Fruit fly (Drosophila melanogaster): ENCODE measurements around the gene beta-Spec.

The beta-Spec gene

DNA sequence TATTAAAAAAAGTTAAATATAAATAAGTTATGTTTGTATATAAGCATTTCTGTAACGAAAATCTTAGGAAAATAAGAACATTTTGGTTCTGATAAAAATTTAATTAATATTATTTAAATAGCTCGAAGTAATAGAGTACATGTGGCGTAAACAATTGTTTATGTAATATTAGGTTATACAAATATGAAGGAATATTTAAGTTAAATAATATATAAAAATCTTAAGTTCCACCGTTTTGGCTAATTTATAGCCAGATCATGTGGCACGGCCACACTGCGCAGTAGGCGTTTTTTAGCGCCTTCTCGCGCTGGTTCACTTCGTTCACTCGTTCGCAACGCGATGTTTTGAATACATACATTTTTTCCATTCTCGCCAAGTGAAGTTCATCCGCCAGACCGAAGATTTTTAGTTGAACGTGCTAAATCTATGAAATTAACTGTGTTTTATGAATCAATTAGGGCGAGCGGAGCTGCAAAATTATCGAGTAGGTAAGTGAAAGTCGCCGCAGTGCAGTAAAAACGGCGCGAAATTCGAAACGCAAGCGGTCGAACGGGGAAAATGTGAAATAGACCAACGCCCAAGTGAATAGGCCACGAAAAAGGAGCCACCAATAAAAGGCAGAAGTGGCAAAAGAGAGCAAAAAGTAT lies at the start of gene beta-Spec:
Gene beta-Spec (plus strand): TSS at position 323 of the 647 bp plus-strand sequence.
- no peak for TF ChIP-seq spab (GFP tag; optimal IDR thresholded peaks at IDR 0.05)
- no peak for TF ChIP-seq CG8319 (GFP tag; optimal IDR thresholded peaks at IDR 0.05)
- no peak for TF ChIP-seq Hr39 (GFP tag; optimal IDR thresholded peaks at IDR 0.05)
- TF ChIP-seq CG3919 (GFP tag; optimal IDR thresholded peaks at IDR 0.05) = no peak
- no peak for TF ChIP-seq CG11902 (GFP tag; optimal IDR thresholded peaks at IDR 0.05)
- TF ChIP-seq fd59A (GFP tag; optimal IDR thresholded peaks at IDR 0.05) = no peak
- TF ChIP-seq OdsH (GFP tag; optimal IDR thresholded peaks at IDR 0.05) = no peak
- no peak for TF ChIP-seq dsx (GFP tag; optimal IDR thresholded peaks at IDR 0.05; ENCODE audit: poor library complexity, severe bottlenecking)
- no peak for TF ChIP-seq Eip93F (GFP tag; optimal IDR thresholded peaks at IDR 0.05)
- TF ChIP-seq CG10669 (GFP tag; optimal IDR thresholded peaks at IDR 0.05) = no peak
- no peak for TF ChIP-seq acj6 (GFP tag; optimal IDR thresholded peaks at IDR 0.05)
- TF ChIP-seq CG16779 (tag; optimal IDR thresholded peaks at IDR 0.05) = no peak
- peak; percentile 70 for TF ChIP-seq svp (GFP tag)
- peak; percentile 35 for TF ChIP-seq CG6854 (GFP tag; optimal IDR thresholded peaks at IDR 0.05)
- no peak for TF ChIP-seq fd85E (GFP tag; optimal IDR thresholded peaks at IDR 0.05)
- TF ChIP-seq CG6276 (GFP tag; optimal IDR thresholded peaks at IDR 0.05) = no peak

dm6 chrX:17611455-17611854 lies 45.7 kb upstream of the beta-Spec start:
- TF ChIP-seq CG16779 (tag; optimal IDR thresholded peaks at IDR 0.05) (no peak), CG15336 (GFP tag; IDR thresholded peaks at IDR 0.05) (no peak), ss (GFP tag; optimal IDR thresholded peaks at IDR 0.05) (no peak), Sox102F (GFP tag; optimal IDR thresholded peaks at IDR 0.05) (no peak), fd59A (GFP tag; optimal IDR thresholded peaks at IDR 0.05) (no peak), CG32006 (GFP tag; optimal IDR thresholded peaks at IDR 0.05) (no peak), CG3919 (GFP tag; optimal IDR thresholded peaks at IDR 0.05) (no peak), Hr39 (GFP tag; optimal IDR thresholded peaks at IDR 0.05) (no peak), esn (GFP tag; optimal IDR thresholded peaks at IDR 0.05) (no peak), OdsH (GFP tag; optimal IDR thresholded peaks at IDR 0.05) (no peak)

dm6 chrX:17622187-17622586 lies 35.0 kb upstream of the beta-Spec start:
- TF ChIP-seq CG6163 (GFP tag; IDR thresholded peaks at IDR 0.05) (no peak), CG16779 (tag; optimal IDR thresholded peaks at IDR 0.05) (no peak)

dm6 chrX:17624223-17624982 lies 32.8 kb upstream of the beta-Spec start:
- no peak for TF ChIP-seq CG34406 (GFP tag; optimal IDR thresholded peaks at IDR 0.05)
- no peak for TF ChIP-seq Sox15 (GFP tag; optimal IDR thresholded peaks at IDR 0.05)
- TF ChIP-seq svp (GFP tag) = no peak
- peak; percentile 7 for TF ChIP-seq CG32006 (GFP tag; optimal IDR thresholded peaks at IDR 0.05)
- TF ChIP-seq Eip78C (GFP tag) = peak; percentile 61
- TF ChIP-seq CG11294 (GFP tag; IDR thresholded peaks at IDR 0.05) = 0 out of 2 replicates have a peak, but pooled peaks have one; percentile 23
- no peak for TF ChIP-seq CG4318 (GFP tag; optimal IDR thresholded peaks at IDR 0.05)
- TF ChIP-seq eg (GFP tag; IDR thresholded peaks at IDR 0.05) = 0 out of 3 replicates have a peak, but pooled peaks have one; percentile 7
- peak; percentile 93 for TF ChIP-seq vri (GFP tag; optimal IDR thresholded peaks at IDR 0.05)
- no peak for TF ChIP-seq Sox14 (GFP tag; optimal IDR thresholded peaks at IDR 0.05)

DNA sequence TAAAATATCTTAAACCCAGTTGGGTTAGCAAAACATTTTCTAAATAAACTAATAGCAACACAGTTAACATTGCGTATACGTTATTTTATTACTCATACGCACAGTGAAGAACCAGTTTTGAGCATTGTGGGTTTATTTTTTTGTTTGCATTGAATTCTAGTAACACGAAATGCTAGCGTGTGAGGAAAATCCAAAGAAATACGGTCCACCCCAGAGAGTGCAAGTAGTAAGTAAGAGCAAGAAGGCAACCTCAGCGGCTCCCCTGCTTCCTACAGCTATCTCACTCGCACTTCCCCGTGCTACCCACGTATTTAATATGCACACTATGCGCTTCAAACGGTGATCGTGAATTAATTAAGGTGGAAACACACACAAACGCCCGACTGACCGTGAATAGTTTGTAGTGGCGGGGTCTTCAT lies 32.2 kb upstream of the beta-Spec start:
- TF ChIP-seq CG32006 (GFP tag; optimal IDR thresholded peaks at IDR 0.05) (peak; percentile 92), Hr39 (GFP tag; optimal IDR thresholded peaks at IDR 0.05) (peak; percentile 92), CG6854 (GFP tag; optimal IDR thresholded peaks at IDR 0.05) (peak; percentile 90), CG34406 (GFP tag; optimal IDR thresholded peaks at IDR 0.05) (peak; percentile 91), dac (GFP tag; optimal IDR thresholded peaks at IDR 0.05) (peak; percentile 83), topi (GFP tag; optimal IDR thresholded peaks at IDR 0.05) (peak; percentile 97), Blimp-1 (GFP tag; optimal IDR thresholded peaks at IDR 0.05) (peak; percentile 81), dsx (GFP tag; optimal IDR thresholded peaks at IDR 0.05; ENCODE audit: poor library complexity, severe bottlenecking) (peak; percentile 74), Eip93F (GFP tag; optimal IDR thresholded peaks at IDR 0.05) (peak; percentile 81), CG6808 (GFP tag; optimal IDR thresholded peaks at IDR 0.05) (peak; percentile 84), CG9139 (GFP tag; optimal IDR thresholded peaks at IDR 0.05) (peak; percentile 68), vri (GFP tag; optimal IDR thresholded peaks at IDR 0.05) (peak; percentile 2), spab (GFP tag; optimal IDR thresholded peaks at IDR 0.05) (peak; percentile 65), CG10631 (GFP tag; optimal IDR thresholded peaks at IDR 0.05) (peak; percentile 75), Eip75B (GFP tag; optimal IDR thresholded peaks at IDR 0.05) (peak; percentile 90), Ets21C (GFP tag; optimal IDR thresholded peaks at IDR 0.05) (peak; percentile 89), Hr38 (GFP tag; optimal IDR thresholded peaks at IDR 0.05) (no peak), net (GFP tag; optimal IDR thresholded peaks at IDR 0.05) (peak; percentile 90), CG6163 (GFP tag; IDR thresholded peaks at IDR 0.05) (peak; percentile 86), fd85E (GFP tag; optimal IDR thresholded peaks at IDR 0.05) (peak; percentile 63)
